Worm (Caenorhabditis elegans) whole organism, dauer: ENCODE results near the gene T06E6.15.

Source experiments
- unc-62 ChIP-seq: sonication (generic microtip); optimal IDR thresholded peaks from 2 replicates; lab custom pipeline; 2017; ENCODE audit warnings: missing biosample characterization, missing genetic modification reagents, missing genetic modification characterization

T06E6.15 gene

ce11 chrV:15399691-15400377 is at the start of gene T06E6.15, which contains the start of gene sri-7:
T06E6.15 (minus strand) TSS chrV:15399791.
sri-7 (plus strand) TSS chrV:15400327.
- no peak for TF ChIP-seq unc-62 (GFP tag; lab: Kevin White, UChicago)

ce11 chrV:15448865-15449264 is 49.3 kb upstream of the T06E6.15 start, which contains the start of gene T26H5.14:
T26H5.14 (plus strand) TSS chrV:15449165.
- TF ChIP-seq unc-62 (GFP tag; lab: Kevin White, UChicago): no peak

ce11 chrV:15448408-15448807 is 48.8 kb upstream of the T06E6.15 start, which contains the start of gene T26H5.4:
T26H5.4 (minus strand) TSS chrV:15448701.
- no peak for TF ChIP-seq unc-62 (GFP tag; lab: Kevin White, UChicago)

DNA sequence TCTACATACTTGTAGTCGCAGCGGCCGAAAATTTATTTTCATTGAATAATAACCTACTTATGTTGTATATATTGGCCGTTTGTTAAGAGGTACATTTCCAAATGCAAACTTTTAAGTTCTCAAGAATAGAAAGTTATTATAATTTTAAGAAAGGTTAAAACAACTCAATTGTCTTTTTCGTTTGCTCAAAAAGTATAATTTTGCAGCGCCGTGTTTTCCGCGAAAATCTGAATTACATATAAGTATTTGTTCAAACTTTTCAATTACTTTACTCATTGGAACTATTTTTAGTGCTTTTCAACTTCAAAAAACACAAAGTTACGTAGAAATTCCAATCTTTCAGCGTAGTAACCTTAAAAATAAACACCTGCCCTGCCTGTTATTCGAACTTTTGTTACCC is 45.8 kb upstream of the T06E6.15 start, which contains the start of gene srh-239:
TSS of gene srh-239 (plus strand) at position 301 of the 400 bp plus-strand sequence.
- TF ChIP-seq unc-62 (GFP tag; lab: Kevin White, UChicago): no peak

- no peak for TF ChIP-seq unc-62 (GFP tag; lab: Kevin White, UChicago)
Observed at ce11 chrV:15444615-15445014, 45.0 kb upstream of the T06E6.15 start, which contains the start of gene T26H5.9. T26H5.9 (plus strand) TSS chrV:15444916.

ce11 chrV:15444188-15444587 is 44.6 kb upstream of the T06E6.15 start, which contains the start of gene T26H5.11:
T26H5.11 (minus strand) TSS chrV:15444288.
- TF ChIP-seq unc-62 (GFP tag; lab: Kevin White, UChicago): no peak

- no peak for TF ChIP-seq unc-62 (GFP tag; lab: Kevin White, UChicago)
Observed at ce11 chrV:15443708-15444107, 44.1 kb upstream of the T06E6.15 start, which contains the start of gene T26H5.10. T26H5.10 (minus strand) TSS chrV:15443808.

DNA sequence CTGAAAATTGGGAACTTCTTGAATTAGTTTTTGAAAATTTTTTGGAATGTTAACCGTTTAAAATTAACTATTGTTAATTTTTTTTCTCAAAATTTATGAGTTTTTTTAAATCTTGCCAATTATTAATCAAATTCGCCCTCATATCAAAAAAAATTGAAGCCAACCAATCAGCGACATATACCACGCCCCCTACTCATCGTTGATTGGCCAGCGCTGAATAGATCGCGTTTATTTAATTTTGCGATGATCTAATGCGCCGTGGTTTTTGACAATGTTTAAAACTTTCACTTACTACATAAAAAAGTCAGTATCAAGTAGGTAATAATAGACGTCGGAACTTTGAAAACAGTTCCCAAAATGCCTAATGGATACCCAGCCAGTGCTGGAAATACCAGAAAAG is 42.8 kb upstream of the T06E6.15 start:
- TF ChIP-seq unc-62 (GFP tag; lab: Kevin White, UChicago): no peak

- TF ChIP-seq unc-62 (GFP tag; lab: Kevin White, UChicago): no peak
Observed at ce11 chrV:15436133-15436532, 36.5 kb upstream of the T06E6.15 start.

DNA sequence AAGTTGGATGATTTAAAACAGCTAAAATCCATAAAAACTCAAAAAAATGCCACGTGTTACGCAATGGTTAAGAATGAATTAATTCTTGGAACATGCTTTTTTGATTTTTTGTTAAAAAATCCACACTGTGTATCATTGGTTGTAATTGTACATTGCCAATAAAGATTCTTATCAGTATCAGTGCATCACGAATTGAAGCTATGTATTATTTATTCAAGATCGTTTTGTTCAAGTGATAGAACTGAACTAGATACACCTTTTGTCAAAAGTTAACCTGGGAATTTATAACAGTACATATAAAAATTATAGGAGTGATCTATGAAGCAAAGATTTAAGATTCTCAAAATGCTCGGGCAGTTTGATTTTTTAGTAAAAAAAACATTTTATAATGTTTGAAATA is 35.1 kb upstream of the T06E6.15 start:
- TF ChIP-seq unc-62 (GFP tag; lab: Kevin White, UChicago): no peak

DNA sequence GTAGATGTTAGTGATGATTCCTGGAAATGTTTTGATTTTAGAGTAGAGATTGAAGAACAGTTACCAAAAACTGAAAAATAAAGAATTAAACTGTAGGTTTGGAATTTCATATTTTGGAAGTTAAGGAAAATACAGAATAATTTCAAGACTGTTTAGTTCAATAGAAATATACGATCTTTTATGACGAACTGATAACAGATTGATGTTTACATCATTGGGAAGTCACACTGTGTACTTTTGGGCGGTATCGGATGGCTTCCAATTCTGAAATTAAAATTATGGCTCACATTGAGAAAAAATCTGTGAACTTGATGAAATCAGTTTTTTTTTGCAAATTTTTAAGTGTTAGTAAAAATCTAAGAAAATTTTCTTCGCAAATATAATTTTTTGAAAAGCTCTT is 32.9 kb upstream of the T06E6.15 start, which contains the start of gene T26H5.8:
TSS of gene T26H5.8 (minus strand) at position 270 of the 400 bp plus-strand sequence.
- TF ChIP-seq unc-62 (GFP tag; lab: Kevin White, UChicago): no peak

DNA sequence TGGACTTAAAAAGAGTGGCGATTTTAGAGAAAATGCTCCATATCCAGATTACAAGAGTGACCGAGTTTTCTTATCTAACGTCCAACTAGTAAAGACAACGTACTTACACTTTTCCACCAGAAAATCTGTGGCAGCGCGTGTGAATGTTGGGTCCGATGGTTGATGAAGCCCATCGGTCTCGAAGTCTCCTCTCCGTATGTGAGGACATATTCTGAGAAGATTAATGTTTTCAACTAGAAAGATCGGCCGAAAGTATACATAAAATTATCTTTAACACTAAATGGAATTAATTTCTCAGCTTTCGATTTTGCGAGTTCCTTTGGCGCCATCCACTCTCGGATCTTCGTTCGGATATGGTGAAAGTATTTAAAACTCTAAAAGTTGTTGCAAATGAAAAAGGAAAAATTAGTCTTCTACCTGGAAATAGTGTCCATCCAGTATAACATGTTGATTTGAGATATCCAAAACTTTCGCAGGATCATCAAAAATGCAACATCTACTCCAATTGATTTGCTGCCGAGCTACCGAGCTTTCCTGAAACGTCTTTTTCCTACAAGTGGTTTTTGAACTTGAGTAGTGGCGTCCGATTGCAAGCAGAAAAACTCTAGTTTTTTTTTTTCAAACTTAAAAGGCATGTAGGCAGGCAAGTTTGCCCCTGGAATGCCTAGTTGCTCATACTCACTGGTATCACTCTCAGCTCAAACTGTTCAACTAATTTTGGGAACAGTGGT is 31.9 kb upstream of the T06E6.15 start:
- no peak for TF ChIP-seq unc-62 (GFP tag; lab: Kevin White, UChicago)

DNA sequence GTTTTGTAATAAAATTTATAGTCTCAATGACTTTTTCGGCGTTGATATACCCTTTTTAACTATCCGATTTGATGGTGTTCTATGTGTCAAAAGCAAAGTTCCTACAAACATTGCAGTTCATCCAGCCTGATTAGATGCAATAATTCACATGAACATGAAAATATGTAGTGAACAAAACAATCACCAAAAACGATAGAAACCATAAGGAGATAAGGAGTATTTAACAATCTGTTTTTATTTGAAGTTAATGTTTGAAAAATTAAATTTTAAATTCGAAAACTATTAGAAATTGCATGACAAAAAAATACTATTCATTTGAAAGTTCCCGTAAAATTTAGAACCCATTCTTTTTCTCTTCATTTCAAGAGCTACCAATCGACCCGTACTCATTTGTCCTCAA is 27.4 kb upstream of the T06E6.15 start, which contains the start of gene fbxa-209:
TSS of gene fbxa-209 (minus strand) at position 101 of the 400 bp plus-strand sequence.
- TF ChIP-seq unc-62 (GFP tag; lab: Kevin White, UChicago): no peak

DNA sequence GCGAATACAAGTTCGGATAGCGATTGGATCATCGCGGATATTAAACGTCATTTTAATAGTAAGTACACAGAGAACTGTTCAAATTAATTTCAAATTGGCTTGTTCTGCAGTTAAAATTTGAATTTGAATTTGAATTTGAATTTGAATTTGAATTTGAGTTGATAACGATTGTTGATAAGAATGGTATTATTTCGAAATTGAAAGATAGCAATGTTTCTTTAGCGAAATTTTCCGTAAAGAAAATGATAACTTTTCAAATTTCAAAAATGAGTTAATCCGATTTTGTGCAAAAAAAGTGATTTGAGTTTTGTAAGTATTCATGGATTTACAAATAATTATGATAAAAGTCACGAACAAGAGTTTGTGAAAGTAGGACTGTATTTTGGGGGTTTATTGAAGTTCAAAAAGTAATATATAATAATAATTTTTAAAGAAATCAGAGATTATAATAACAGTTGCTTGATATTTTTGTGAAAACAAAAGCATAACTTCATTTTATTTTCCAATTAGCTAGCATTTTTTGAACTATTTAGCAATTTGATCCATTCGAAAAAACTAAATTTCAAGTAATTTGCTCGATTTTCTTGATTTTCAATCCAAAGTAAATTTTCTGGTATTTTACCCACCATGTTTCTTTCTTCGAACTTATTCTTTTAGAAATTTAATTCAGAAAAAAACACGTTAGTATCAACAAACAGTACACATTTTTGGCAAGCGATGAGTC is 25.9 kb upstream of the T06E6.15 start, which contains the start of gene Y36E3A.2:
TSS of gene Y36E3A.2 (plus strand) at position 674 of the 724 bp plus-strand sequence.
- no peak for TF ChIP-seq unc-62 (GFP tag; lab: Kevin White, UChicago)

ce11 chrV:15423601-15424000 is 24.0 kb upstream of the T06E6.15 start, which contains the start of gene fbxa-104:
fbxa-104 (minus strand) TSS chrV:15423683.
- TF ChIP-seq unc-62 (GFP tag; lab: Kevin White, UChicago): no peak
